Worm (Caenorhabditis elegans) whole organism, young adult: Measurements from ENCODE around the gene cyk-3.

Experiments
- B0035.1 ChIP-seq: sonication (generic microtip); optimal IDR thresholded peaks from 2 replicates; lab custom pipeline; 2016; ENCODE audit warnings: missing genetic modification characterization, mild to moderate bottlenecking, missing compliant biosample characterization, missing genotype, missing genetic modification reagents
- D2030.7 ChIP-seq: fragments of 200-800 bp; sonication (Bioruptor generic); IDR thresholded peaks from 2 replicates; pipeline ENCODE4 v1.3.6; 2022; ENCODE audit warnings: missing genetic modification reagents, missing genetic modification characterization, missing compliant biosample characterization
- K12H6.12 ChIP-seq: fragments of 200-800 bp; sonication (Bioruptor generic); optimal IDR thresholded peaks from 2 replicates; lab custom pipeline; 2018; ENCODE audit warnings: mild to moderate bottlenecking, missing genetic modification characterization, missing compliant biosample characterization
- athp-1 ChIP-seq: sonication (generic microtip); optimal IDR thresholded peaks from 2 replicates; lab custom pipeline; 2017; ENCODE audit warnings: mild to moderate bottlenecking, missing genetic modification characterization, missing compliant biosample characterization
- ccch-3 ChIP-seq: fragments of 200-800 bp; sonication (Bioruptor generic); optimal IDR thresholded peaks from 2 replicates; lab custom pipeline; 2018; ENCODE audit warnings: mild to moderate bottlenecking, missing genetic modification characterization, missing compliant biosample characterization
- dpl-1 ChIP-seq: fragments of 150-350 bp; optimal IDR thresholded peaks from 2 replicates; lab custom pipeline; 2014; ENCODE audit warnings: missing biosample characterization, missing genetic modification reagents, missing genetic modification characterization
- egl-44 ChIP-seq: fragments of 200-800 bp; sonication (Bioruptor generic); IDR thresholded peaks from 2 replicates; pipeline ENCODE4 v1.3.6; 2022; ENCODE audit warnings: missing genetic modification reagents, missing genetic modification characterization, missing compliant biosample characterization
- lir-1 ChIP-seq: fragments of 200-800 bp; sonication (Bioruptor generic); conservative IDR thresholded peaks from 2 replicates; pipeline ENCODE4 v1.3.6; 2022; ENCODE audit warnings: missing genetic modification reagents, missing genetic modification characterization, missing compliant biosample characterization
- nhr-90 ChIP-seq: sonication (generic microtip); optimal IDR thresholded peaks from 2 replicates; lab custom pipeline; 2016; ENCODE audit warnings: missing genotype, mild to moderate bottlenecking, missing genetic modification characterization, missing compliant biosample characterization
- rec-8 ChIP-seq, 2 experiments: sonication (generic microtip); optimal IDR thresholded peaks; 2 replicates each; lab custom pipeline; 2016; ENCODE audit warnings: mild to moderate bottlenecking in 2 of 2, missing genetic modification characterization in 2 of 2, missing genetic modification reagents in 2 of 2, missing genotype in 2 of 2, missing biosample characterization in 1 of 2, missing compliant biosample characterization in 1 of 2, moderate library complexity in 1 of 2
- snpc-4 ChIP-seq, 5 experiments: fragments of 150-350 bp in 1 of 5; sonication (generic microtip) in 4 of 5; optimal IDR thresholded peaks; 2 replicates each; lab custom pipeline; 2014 to 2018; ENCODE audit warnings: missing genetic modification characterization in 5 of 5, missing biosample characterization in 3 of 5, antibody characterized with exemption in 2 of 5, mild to moderate bottlenecking in 2 of 5, missing compliant biosample characterization in 2 of 5, missing genotype in 2 of 5, moderate library complexity in 2 of 5, missing genetic modification reagents in 1 of 5
- unc-62 ChIP-seq: fragments of 150-350 bp; optimal IDR thresholded peaks from 2 replicates; lab custom pipeline; 2014; ENCODE audit warnings: missing biosample characterization, missing genetic modification reagents, missing genetic modification characterization

DNA sequence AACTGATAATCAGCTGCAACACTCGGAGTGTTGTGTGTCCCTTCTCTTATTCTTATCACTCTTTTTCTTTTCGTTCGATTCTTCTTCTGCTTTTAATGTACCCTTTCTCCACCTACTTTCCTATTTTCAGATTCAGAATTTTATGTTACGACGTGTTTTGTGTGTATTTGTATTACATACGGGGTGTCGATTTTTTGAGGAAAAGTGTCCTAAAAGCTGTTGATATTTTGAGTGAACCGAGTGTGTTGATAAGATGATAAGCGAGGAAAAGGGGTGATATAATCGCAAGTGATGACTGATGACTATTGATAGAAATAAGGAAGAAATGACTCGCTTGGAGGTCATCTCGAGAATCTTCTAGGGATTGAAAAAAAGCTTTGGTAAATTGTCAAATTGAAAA lies 38.6 kb upstream of the cyk-3 start:
- no peak for TF ChIP-seq B0035.1 (tag; lab: Kevin White, UChicago)
- no peak for TF ChIP-seq K12H6.12
- TF ChIP-seq unc-62 (GFP tag; lab: Kevin White, UChicago) = no peak
- TF ChIP-seq D2030.7 (GFP tag; lab: Robert Waterston, UW) = no peak
- TF ChIP-seq athp-1 = no peak
- TF ChIP-seq lir-1 (GFP tag; lab: Robert Waterston, UW) = no peak
- TF ChIP-seq nhr-90 (tag; lab: Kevin White, UChicago) = no peak
- no peak for TF ChIP-seq snpc-4 (GFP tag; optimal IDR thresholded peaks at IDR 0.05; lab: Kevin White, UChicago)
- TF ChIP-seq snpc-4 (tag; optimal IDR thresholded peaks at IDR 0.05; lab: Kevin White, UChicago) = no peak
- TF ChIP-seq dpl-1 (GFP tag; lab: Kevin White, UChicago) = no peak
- no peak for TF ChIP-seq ccch-3
- no peak for TF ChIP-seq egl-44
- TF ChIP-seq rec-8 (tag; optimal IDR thresholded peaks at IDR 0.05; lab: Kevin White, UChicago) = no peak
